Fruit fly (Drosophila melanogaster) whole organism, embryonic: Measurements from ENCODE around the gene Bace.

Source experiments
- CG7839 ChIP-seq: fragments of 200-800 bp; sonication (Bioruptor generic); optimal IDR thresholded peaks from 3 replicates; lab custom pipeline; 2018; ENCODE audit warnings: missing biosample characterization, mild to moderate bottlenecking, missing genetic modification characterization, moderate library complexity
- dimm ChIP-seq: fragments of 200-800 bp; sonication (Bioruptor generic); IDR thresholded peaks from 2 replicates; pipeline ENCODE4 v1.3.6; 2022; ENCODE audit warnings: missing biosample characterization, missing genetic modification characterization

DNA sequence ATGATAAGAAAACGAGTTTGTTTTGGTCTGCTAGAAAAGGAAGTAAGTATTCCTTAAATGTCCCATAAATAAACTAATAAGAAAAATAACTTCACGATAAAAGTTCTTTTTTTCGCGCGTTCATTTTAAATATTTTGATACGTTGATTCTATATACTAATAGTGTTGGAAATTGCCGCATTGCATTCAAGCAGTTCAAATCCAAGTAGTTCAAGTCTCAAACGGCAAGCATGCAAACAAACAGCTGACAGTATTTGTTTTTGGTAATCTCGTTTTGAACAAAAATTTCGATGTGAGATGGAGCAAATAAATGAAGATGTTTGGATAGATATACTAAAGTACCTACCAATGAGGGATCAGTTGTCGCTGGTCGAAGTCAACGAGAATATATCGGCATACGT, 7.4 kb downstream of the Bace start, which contains the start of gene CG13088:
- no peak for TF ChIP-seq CG7839 (tag; lab: Kevin White, UChicago)
- TF ChIP-seq dimm: no peak
